Worm (Caenorhabditis elegans): Measurements from ENCODE around the gene nhr-48.

DNA sequence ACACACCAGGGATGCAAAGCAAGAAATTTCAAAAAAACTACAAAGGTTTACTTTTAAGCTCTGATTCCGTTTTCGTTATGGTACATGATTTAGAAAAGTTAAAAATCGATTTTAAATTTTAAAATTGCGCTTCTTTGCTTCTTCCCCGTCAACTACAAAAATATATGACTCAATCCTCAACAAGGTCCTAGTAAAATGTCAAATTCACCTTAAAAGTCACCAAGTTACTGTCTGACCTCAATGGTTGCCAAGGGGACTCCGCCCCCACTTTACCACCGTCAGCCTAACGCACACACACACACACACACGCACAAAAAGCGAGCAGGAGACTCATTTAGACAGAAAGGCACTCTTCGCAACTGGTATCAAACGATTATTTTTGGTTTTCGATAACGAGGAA lies 26.6 kb upstream of the nhr-48 start, which contains the start of gene gpn-1:
- TF ChIP-seq unc-86 (tag; optimal IDR thresholded peaks at IDR 0.05) (no peak), Y22D7AL.16 (tag; optimal IDR thresholded peaks at IDR 0.05) (no peak), nfya-1 (tag; optimal IDR thresholded peaks at IDR 0.05) (no peak), pqm-1 (tag; optimal IDR thresholded peaks at IDR 0.05) (no peak), sox-4 (tag; optimal IDR thresholded peaks at IDR 0.05) (no peak), lin-11 (tag; optimal IDR thresholded peaks at IDR 0.05) (no peak), ceh-14 (tag; optimal IDR thresholded peaks at IDR 0.05) (no peak), ceh-34 (tag; optimal IDR thresholded peaks at IDR 0.05) (no peak), F13H6.1 (tag; optimal IDR thresholded peaks at IDR 0.05) (no peak)

All from whole organism, late embryonic.